Worm (Caenorhabditis elegans) whole organism, midembryonic: ENCODE measurements around the gene Y55F3AM.21.

ENCODE experiments used
- T22C8.4 ChIP-seq: fragments of 200-800 bp; sonication (Bioruptor generic); IDR thresholded peaks from 2 replicates; pipeline ENCODE4 v1.3.6; 2022; ENCODE audit warnings: missing genetic modification characterization, missing compliant biosample characterization
- cog-1 ChIP-seq: sonication (generic microtip); optimal IDR thresholded peaks from 2 replicates; lab custom pipeline; 2016; ENCODE audit warnings: missing genetic modification characterization, missing compliant biosample characterization
- klf-2 ChIP-seq: fragments of 200-800 bp; sonication (Bioruptor generic); conservative IDR thresholded peaks from 2 replicates; pipeline ENCODE4 v1.3.6; 2022; ENCODE audit warnings: missing genetic modification reagents, missing genetic modification characterization, missing compliant biosample characterization
- tab-1 ChIP-seq: fragments of 200-800 bp; sonication (Bioruptor generic); IDR thresholded peaks from 2 replicates; pipeline ENCODE4 v1.3.6; 2022; ENCODE audit warnings: missing genetic modification characterization, missing compliant biosample characterization

- TF ChIP-seq T22C8.4 (GFP tag; lab: Robert Waterston, UW) (no peak), tab-1 (GFP tag; lab: Robert Waterston, UW) (no peak), klf-2 (GFP tag; lab: Robert Waterston, UW) (no peak), cog-1 (no peak)
Observed at ce11 chrIV:1067430-1067829, 15.9 kb upstream of the Y55F3AM.21 start, which contains the start of gene znf-782.
